Fruit fly (Drosophila melanogaster) whole organism, prepupa: ENCODE measurements around the gene CG8292.

Experiments used
- CG10669 ChIP-seq: fragments of 200-800 bp; sonication (Bioruptor generic); optimal IDR thresholded peaks from 3 replicates; lab custom pipeline; 2018; ENCODE audit warnings: missing biosample characterization, mild to moderate bottlenecking, missing genetic modification characterization, moderate library complexity
- CG1621 ChIP-seq: fragments of 200-800 bp; sonication (Bioruptor generic); optimal IDR thresholded peaks from 3 replicates; lab custom pipeline; 2018; ENCODE audit warnings: missing biosample characterization, mild to moderate bottlenecking, missing genetic modification characterization
- CG34406 ChIP-seq: fragments of 200-800 bp; sonication (Bioruptor generic); optimal IDR thresholded peaks from 3 replicates; lab custom pipeline; 2016; ENCODE audit warnings: missing biosample characterization, missing genetic modification characterization
- CG8119 ChIP-seq: fragments of 200-800 bp; sonication (Bioruptor generic); IDR thresholded peaks from 3 replicates; pipeline ENCODE4 v1.3.6; 2022; ENCODE audit warnings: missing biosample characterization, missing genetic modification characterization
- CG9139 ChIP-seq: fragments of 200-800 bp; sonication (Bioruptor generic); optimal IDR thresholded peaks from 3 replicates; lab custom pipeline; 2017; ENCODE audit warnings: missing biosample characterization, mild to moderate bottlenecking, missing genetic modification characterization
- Eip93F ChIP-seq: fragments of 200-800 bp; sonication (Bioruptor generic); optimal IDR thresholded peaks from 2 replicates; lab custom pipeline; 2016; ENCODE audit warnings: missing biosample characterization, mild to moderate bottlenecking, missing genetic modification characterization
- Hr39 ChIP-seq: fragments of 200-800 bp; sonication (Bioruptor generic); optimal IDR thresholded peaks from 2 replicates; lab custom pipeline; 2016; ENCODE audit warnings: missing biosample characterization, missing genetic modification characterization
- acj6 ChIP-seq: fragments of 200-800 bp; sonication (Bioruptor generic); optimal IDR thresholded peaks from 3 replicates; lab custom pipeline; 2016; ENCODE audit warnings: missing biosample characterization, missing genetic modification characterization
- lz ChIP-seq: fragments of 200-800 bp; sonication (Bioruptor generic); optimal IDR thresholded peaks from 3 replicates; lab custom pipeline; 2016; ENCODE audit warnings: missing biosample characterization, missing genetic modification characterization
- spab ChIP-seq: fragments of 200-800 bp; sonication (Bioruptor generic); optimal IDR thresholded peaks from 2 replicates; lab custom pipeline; 2017; ENCODE audit warnings: missing biosample characterization, mild to moderate bottlenecking, missing genetic modification characterization, missing genetic modification reagents
- ss ChIP-seq, 2 experiments: fragments of 200-800 bp; sonication (Bioruptor generic); optimal IDR thresholded peaks; 2 replicates in 1 of 2; 3 replicates in 1 of 2; lab custom pipeline; 2017 to 2018; ENCODE audit warnings: mild to moderate bottlenecking in 2 of 2, missing biosample characterization in 2 of 2, missing genetic modification characterization in 2 of 2, moderate library complexity in 1 of 2

DNA sequence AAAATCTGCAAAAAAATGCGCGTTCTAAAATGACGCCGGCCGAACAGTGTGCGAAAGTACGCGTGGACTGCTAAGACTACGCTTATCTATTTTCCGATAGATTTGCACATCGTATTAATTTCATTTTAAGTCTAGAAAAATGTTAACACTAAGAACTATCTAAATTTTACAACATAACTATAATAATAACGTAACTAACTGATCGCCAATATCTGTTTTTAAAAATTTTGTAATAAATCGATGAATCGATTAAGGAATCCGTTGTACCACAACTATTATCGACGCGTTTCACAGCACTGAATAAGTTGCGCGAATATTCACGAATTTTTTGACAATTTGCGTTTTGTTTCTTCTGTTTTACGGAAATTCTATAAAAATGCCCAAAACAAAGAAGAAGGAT, 6.7 kb downstream of the CG8292 start, which contains the start of gene Ssb-c31a:
- TF ChIP-seq CG34406 (GFP tag; lab: Kevin White, UChicago) (peak; percentile 4), CG1621 (tag; lab: Kevin White, UChicago) (no peak), CG10669 (GFP tag; lab: Kevin White, UChicago) (peak; percentile 26), acj6 (peak; percentile 65), CG8119 (GFP tag; lab: Robert Waterston, UW) (no peak), CG9139 (GFP tag; lab: Kevin White, UChicago) (peak; percentile 5), spab (GFP tag; lab: Kevin White, UChicago) (no peak), lz (GFP tag; lab: Kevin White, UChicago) (peak; percentile 53), Eip93F (GFP tag; lab: Kevin White, UChicago) (no peak), Hr39 (peak; percentile 47), ss (GFP tag; optimal IDR thresholded peaks at IDR 0.05; lab: Kevin White, UChicago) (peak; percentile 34 to 65)
